Fruit fly (Drosophila melanogaster): ENCODE measurements around the gene grn.
A peak's percentile ranks its signal among the peaks of the same experiment; 100 is the strongest.

The grn gene

DNA sequence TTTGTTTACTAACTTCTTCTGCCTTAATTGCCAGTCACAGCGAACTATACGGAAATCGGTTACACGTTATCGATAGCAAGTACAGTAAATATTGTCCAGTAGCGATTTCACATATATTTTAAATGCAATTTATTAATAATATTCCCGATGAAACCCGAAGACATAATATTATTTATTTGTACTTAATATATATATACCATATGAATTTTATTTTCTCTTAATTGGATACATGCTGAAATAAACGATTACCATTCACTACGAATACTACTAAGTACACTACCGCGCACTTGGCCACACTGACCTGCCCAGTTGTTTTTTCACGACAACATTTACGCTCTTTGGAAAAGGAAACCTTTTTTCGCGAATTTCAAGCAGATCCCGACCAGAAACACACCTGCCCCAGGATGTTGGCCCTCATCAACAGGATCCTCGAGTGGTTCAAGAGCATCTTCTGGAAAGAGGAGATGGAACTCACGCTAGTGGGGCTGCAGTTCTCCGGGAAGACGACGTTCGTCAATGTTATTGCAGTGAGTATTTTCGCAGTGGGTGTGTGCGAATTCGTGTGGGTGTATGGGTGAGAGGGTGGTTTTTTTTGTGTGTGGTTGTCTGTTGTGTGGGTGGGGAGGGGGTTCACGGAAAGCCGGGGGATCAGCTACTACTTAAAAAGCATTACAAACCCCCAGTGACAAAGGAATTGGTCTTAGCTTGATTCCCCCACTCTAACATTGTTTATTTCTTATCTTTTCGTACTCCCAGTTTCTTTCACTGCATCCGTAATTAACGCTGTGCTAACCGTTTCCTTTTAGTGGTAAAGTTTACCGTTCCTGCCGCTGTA lies 54.7 kb downstream of the grn start, which contains the start of the genes CG9667 and Arl8 (continued):
- TF ChIP-seq CG31365 (tag; optimal IDR thresholded peaks at IDR 0.05), result no peak
- TF ChIP-seq Deaf1 (tag; optimal IDR thresholded peaks at IDR 0.05), result no peak
- TF ChIP-seq jigr1 (GFP tag; IDR thresholded peaks at IDR 0.05), result no peak
- no peak for TF ChIP-seq ab (GFP tag; optimal IDR thresholded peaks at IDR 0.05)
- TF ChIP-seq gsb-n (tag; optimal IDR thresholded peaks at IDR 0.05), result peak; percentile 65
- no peak for TF ChIP-seq CG11456 (GFP tag; IDR thresholded peaks at IDR 0.05)
- peak; percentile 17 for TF ChIP-seq Max (GFP tag; optimal IDR thresholded peaks at IDR 0.05)
- no peak for TF ChIP-seq CG5953 (GFP tag; IDR thresholded peaks at IDR 0.05)
- TF ChIP-seq dmrt99B (tag; optimal IDR thresholded peaks at IDR 0.05), result no peak
- TF ChIP-seq D (optimal IDR thresholded peaks at IDR 0.05), result no peak
- TF ChIP-seq D (GFP tag; optimal IDR thresholded peaks at IDR 0.05), result no peak
- TF ChIP-seq CG10267 (tag; optimal IDR thresholded peaks at IDR 0.05), result peak; percentile 86
- TF ChIP-seq Xbp1 (GFP tag; optimal IDR thresholded peaks at IDR 0.05), result peak; percentile 69
- TF ChIP-seq CG8359 (GFP tag; optimal IDR thresholded peaks at IDR 0.05; ENCODE audit: borderline replicate concordance), result no peak
- TF ChIP-seq PHDP (tag; optimal IDR thresholded peaks at IDR 0.05), result peak; percentile 59
- TF ChIP-seq bigmax (GFP tag; optimal IDR thresholded peaks at IDR 0.05), result no peak
- no peak for TF ChIP-seq zen2 (GFP tag; IDR thresholded peaks at IDR 0.05; ENCODE audit: partially characterized antibody)
- TF ChIP-seq CG1602 (GFP tag; optimal IDR thresholded peaks at IDR 0.05), result peak; percentile 71
- no peak for TF ChIP-seq NC2β (GFP tag; optimal IDR thresholded peaks at IDR 0.05)
- TF ChIP-seq wor (GFP tag; IDR thresholded peaks at IDR 0.05), result no peak
- TF ChIP-seq mld (GFP tag; IDR thresholded peaks at IDR 0.05; ENCODE audit: partially characterized antibody), result 0 out of 3 replicates have a peak, but pooled peaks have one; percentile 41
- TF ChIP-seq Dip2 (GFP tag; IDR thresholded peaks at IDR 0.05), result no peak
- TF ChIP-seq oc (tag; optimal IDR thresholded peaks at IDR 0.05), result peak; percentile 30
- no peak for TF ChIP-seq ham (GFP tag; IDR thresholded peaks at IDR 0.05)
- TF ChIP-seq CG1529 (GFP tag; optimal IDR thresholded peaks at IDR 0.05), result peak; percentile 5
- TF ChIP-seq CG3838 (GFP tag; optimal IDR thresholded peaks at IDR 0.05), result no peak
- TF ChIP-seq CG13123 (GFP tag; optimal IDR thresholded peaks at IDR 0.05), result peak; percentile 49
- TF ChIP-seq lov (optimal IDR thresholded peaks at IDR 0.05), result no peak
- no peak for TF ChIP-seq lov (GFP tag; IDR thresholded peaks at IDR 0.05)
- no peak for TF ChIP-seq grn (GFP tag; optimal IDR thresholded peaks at IDR 0.05)
- TF ChIP-seq CG15011 (GFP tag; optimal IDR thresholded peaks at IDR 0.05), result peak; percentile 30
- peak; percentile 78 for TF ChIP-seq Ptx1 (GFP tag; IDR thresholded peaks at IDR 0.05)
- no peak for TF ChIP-seq CG10321 (GFP tag; IDR thresholded peaks at IDR 0.05)
- peak; percentile 70 for TF ChIP-seq sisA (GFP tag; IDR thresholded peaks at IDR 0.05)
- TF ChIP-seq Oli (tag; optimal IDR thresholded peaks at IDR 0.05), result peak; percentile 53
- no peak for TF ChIP-seq CG12744 (GFP tag; optimal IDR thresholded peaks at IDR 0.05)
- TF ChIP-seq NfI (GFP tag; optimal IDR thresholded peaks at IDR 0.05), result peak; percentile 51
- peak; percentile 75 for TF ChIP-seq Dref (GFP tag; IDR thresholded peaks at IDR 0.05)
- no peak for TF ChIP-seq CG6654 (GFP tag; optimal IDR thresholded peaks at IDR 0.05)
- no peak for TF ChIP-seq cato (GFP tag; optimal IDR thresholded peaks at IDR 0.05; ENCODE audit: borderline replicate concordance)
- peak; percentile 63 for TF ChIP-seq dmrt11E (tag; optimal IDR thresholded peaks at IDR 0.05)
- peak; percentile 32 for TF ChIP-seq CrebB (tag; optimal IDR thresholded peaks at IDR 0.05)
- 0 out of 2 replicates have a peak, but pooled peaks have one; percentile 27 for TF ChIP-seq CG7372 (GFP tag; IDR thresholded peaks at IDR 0.05)
- TF ChIP-seq Bteb2 (GFP tag; optimal IDR thresholded peaks at IDR 0.05), result no peak
- TF ChIP-seq CG43689 (GFP tag; IDR thresholded peaks at IDR 0.05), result no peak
- no peak for TF ChIP-seq Adf1 (GFP tag; IDR thresholded peaks at IDR 0.05)
- no peak for TF ChIP-seq CG7745 (tag; optimal IDR thresholded peaks at IDR 0.05)
- peak; percentile 86 for TF ChIP-seq MESR4 (GFP tag; optimal IDR thresholded peaks at IDR 0.05)
- peak; percentile 57 for TF ChIP-seq CG17359 (tag; optimal IDR thresholded peaks at IDR 0.05)
- peak; percentile 88 for TF ChIP-seq slbo (GFP tag; IDR thresholded peaks at IDR 0.05)

All from whole organism, embryonic.